Worm (Caenorhabditis elegans): ENCODE measurements around the gene lin-33.

ce11 chrIV:5967035-5967499, 36.6 kb downstream of the lin-33 start:
- TF ChIP-seq fkh-10 (GFP tag; optimal IDR thresholded peaks at IDR 0.05) (no peak), pha-4 (tag; optimal IDR thresholded peaks at IDR 0.05) (peak; percentile 93), nfya-1 (tag; optimal IDR thresholded peaks at IDR 0.05; ENCODE audit: insufficient read depth) (peak; percentile 73)

Data from whole organism, L3 larva.